Worm (Caenorhabditis elegans): ENCODE results near the gene irld-48.

ce11 chrII:2922782-2923181, 33.1 kb upstream of the irld-48 start:
- TF ChIP-seq unc-62 (GFP tag; optimal IDR thresholded peaks at IDR 0.05) (no peak), aly-2 (tag; optimal IDR thresholded peaks at IDR 0.05) (no peak), lin-15B (tag; optimal IDR thresholded peaks at IDR 0.05) (no peak), nhr-237 (tag; optimal IDR thresholded peaks at IDR 0.05) (no peak)
